Worm (Caenorhabditis elegans) whole organism, L2 larva: ENCODE results near the gene F53F1.2.

ENCODE experiments used
- C34F6.9 ChIP-seq: fragments of 150-350 bp; optimal IDR thresholded peaks from 2 replicates; lab custom pipeline; 2014; ENCODE audit warnings: missing biosample characterization, missing genetic modification characterization
- F13H6.1 ChIP-seq: sonication (generic microtip); optimal IDR thresholded peaks from 2 replicates; lab custom pipeline; 2016; ENCODE audit warnings: missing genetic modification characterization, missing compliant biosample characterization
- R02D3.7 ChIP-seq: fragments of 150-350 bp; optimal IDR thresholded peaks from 2 replicates; lab custom pipeline; 2014; ENCODE audit warnings: missing biosample characterization, missing genetic modification characterization
- ZK546.5 ChIP-seq: sonication (generic microtip); optimal IDR thresholded peaks from 2 replicates; lab custom pipeline; 2017; ENCODE audit warnings: missing biosample characterization, missing genetic modification characterization
- aly-2 ChIP-seq: fragments of 150-350 bp; optimal IDR thresholded peaks from 2 replicates; lab custom pipeline; 2014; ENCODE audit warnings: missing biosample characterization, missing genetic modification characterization
- ama-1 ChIP-seq: fragments of 150-350 bp; optimal IDR thresholded peaks from 2 replicates; lab custom pipeline; 2018; ENCODE audit warnings: inconsistent platforms
- blmp-1 ChIP-seq: sonication (generic microtip); optimal IDR thresholded peaks from 2 replicates; lab custom pipeline; 2017; ENCODE audit warnings: missing genetic modification characterization, mild to moderate bottlenecking, missing compliant biosample characterization, antibody characterized with exemption, moderate library complexity; ENCODE audit not compliant: insufficient read depth
- ceh-16 ChIP-seq: fragments of 150-350 bp; optimal IDR thresholded peaks from 2 replicates; lab custom pipeline; 2014; ENCODE audit warnings: missing biosample characterization, missing genetic modification characterization
- crh-2 ChIP-seq: sonication (generic microtip); optimal IDR thresholded peaks from 2 replicates; lab custom pipeline; 2017; ENCODE audit warnings: missing biosample characterization, missing genetic modification characterization
- dmd-4 ChIP-seq: sonication (generic microtip); optimal IDR thresholded peaks from 2 replicates; lab custom pipeline; 2017; ENCODE audit warnings: missing biosample characterization, missing genetic modification characterization
- egl-27 ChIP-seq: sonication (generic microtip); optimal IDR thresholded peaks from 3 replicates; lab custom pipeline; 2017; ENCODE audit warnings: missing biosample characterization, missing genetic modification reagents, missing genetic modification characterization
- elt-1 ChIP-seq: fragments of 150-350 bp; optimal IDR thresholded peaks from 2 replicates; lab custom pipeline; 2014; ENCODE audit warnings: missing biosample characterization, missing genetic modification characterization
- elt-3 ChIP-seq: sonication (generic microtip); optimal IDR thresholded peaks from 2 replicates; lab custom pipeline; 2017; ENCODE audit warnings: missing biosample characterization, missing genetic modification characterization
- fos-1 ChIP-seq: fragments of 150-350 bp; optimal IDR thresholded peaks from 2 replicates; lab custom pipeline; 2014; ENCODE audit warnings: missing biosample characterization, missing genetic modification characterization
- gmeb-1 ChIP-seq: fragments of 150-350 bp; optimal IDR thresholded peaks from 2 replicates; lab custom pipeline; 2014; ENCODE audit warnings: missing biosample characterization, missing genetic modification characterization
- lin-11 ChIP-seq: fragments of 150-350 bp; sonication (generic microtip); optimal IDR thresholded peaks from 2 replicates; lab custom pipeline; 2014; ENCODE audit warnings: missing biosample characterization, missing genetic modification characterization, inconsistent platforms, mixed read lengths
- lin-13 ChIP-seq: fragments of 150-350 bp; optimal IDR thresholded peaks from 2 replicates; lab custom pipeline; 2014; ENCODE audit warnings: missing biosample characterization, missing genetic modification reagents, missing genetic modification characterization
- lin-39 ChIP-seq: fragments of 150-350 bp; optimal IDR thresholded peaks from 2 replicates; lab custom pipeline; 2014; ENCODE audit warnings: missing biosample characterization, missing genetic modification reagents, missing genetic modification characterization
- lsy-2 ChIP-seq, 2 experiments: fragments of 150-350 bp in 1 of 2; sonication (generic microtip) in 1 of 2; optimal IDR thresholded peaks; 2 replicates each; lab custom pipeline; 2014 to 2017; ENCODE audit warnings: missing biosample characterization in 2 of 2, missing genetic modification characterization in 2 of 2
- mab-5 ChIP-seq: fragments of 150-350 bp; optimal IDR thresholded peaks from 2 replicates; lab custom pipeline; 2014; ENCODE audit warnings: missing biosample characterization, missing genetic modification characterization
- mdl-1 ChIP-seq, 2 experiments: fragments of 150-350 bp in 1 of 2; sonication (generic microtip) in 1 of 2; optimal IDR thresholded peaks; 2 replicates each; lab custom pipeline; 2017; ENCODE audit warnings: missing biosample characterization in 2 of 2, missing genetic modification characterization in 2 of 2
- nhr-10 ChIP-seq: sonication (generic microtip); optimal IDR thresholded peaks from 2 replicates; lab custom pipeline; 2017; ENCODE audit warnings: missing biosample characterization, missing genetic modification characterization
- nhr-11 ChIP-seq: fragments of 150-350 bp; optimal IDR thresholded peaks from 2 replicates; lab custom pipeline; 2014; ENCODE audit warnings: missing biosample characterization, missing genetic modification characterization
- nhr-12 ChIP-seq: fragments of 150-350 bp; optimal IDR thresholded peaks from 2 replicates; lab custom pipeline; 2014; ENCODE audit warnings: missing biosample characterization, missing genetic modification characterization
- nhr-129 ChIP-seq: fragments of 150-350 bp; optimal IDR thresholded peaks from 2 replicates; lab custom pipeline; 2014; ENCODE audit warnings: missing biosample characterization, missing genetic modification characterization
- nhr-21 ChIP-seq: fragments of 150-350 bp; optimal IDR thresholded peaks from 2 replicates; lab custom pipeline; 2014; ENCODE audit warnings: missing biosample characterization, missing genetic modification characterization
- nhr-23 ChIP-seq: fragments of 150-350 bp; optimal IDR thresholded peaks from 2 replicates; lab custom pipeline; 2014; ENCODE audit warnings: missing biosample characterization, missing genetic modification reagents, missing genetic modification characterization
- nhr-237 ChIP-seq: fragments of 150-350 bp; optimal IDR thresholded peaks from 2 replicates; lab custom pipeline; 2014; ENCODE audit warnings: missing biosample characterization, missing genetic modification characterization
- nhr-25 ChIP-seq: fragments of 150-350 bp; sonication (generic microtip); optimal IDR thresholded peaks from 3 replicates; lab custom pipeline; 2014; ENCODE audit warnings: missing biosample characterization, missing genetic modification characterization
- nhr-6 ChIP-seq: fragments of 150-350 bp; optimal IDR thresholded peaks from 2 replicates; lab custom pipeline; 2014; ENCODE audit warnings: missing biosample characterization, missing genetic modification characterization
- nhr-77 ChIP-seq: fragments of 150-350 bp; optimal IDR thresholded peaks from 2 replicates; lab custom pipeline; 2014; ENCODE audit warnings: missing biosample characterization, missing genetic modification characterization
- peb-1 ChIP-seq: fragments of 150-350 bp; optimal IDR thresholded peaks from 2 replicates; lab custom pipeline; 2014; ENCODE audit warnings: missing biosample characterization, missing genetic modification characterization
- sem-4 ChIP-seq: fragments of 150-350 bp; optimal IDR thresholded peaks from 2 replicates; lab custom pipeline; 2014; ENCODE audit warnings: missing biosample characterization, missing genetic modification reagents, missing genetic modification characterization
- sma-3 ChIP-seq: sonication (generic microtip); optimal IDR thresholded peaks from 2 replicates; lab custom pipeline; 2016; ENCODE audit warnings: missing genetic modification reagents, missing genetic modification characterization, missing compliant biosample characterization
- sma-9 ChIP-seq, 2 experiments: fragments of 150-350 bp in 1 of 2; sonication (generic microtip) in 1 of 2; optimal IDR thresholded peaks; 2 replicates each; lab custom pipeline; 2014 to 2016; ENCODE audit warnings: missing genetic modification characterization in 2 of 2, mild to moderate bottlenecking in 1 of 2, missing biosample characterization in 1 of 2, missing compliant biosample characterization in 1 of 2, missing genetic modification reagents in 1 of 2, moderate library complexity in 1 of 2
- unc-39 ChIP-seq: fragments of 150-350 bp; optimal IDR thresholded peaks from 2 replicates; lab custom pipeline; 2014; ENCODE audit warnings: missing biosample characterization, missing genetic modification characterization
- unc-55 ChIP-seq: fragments of 150-350 bp; sonication (generic microtip); optimal IDR thresholded peaks from 3 replicates; lab custom pipeline; 2014; ENCODE audit warnings: missing biosample characterization, missing genetic modification reagents, missing genetic modification characterization
- unc-62 ChIP-seq: fragments of 150-350 bp; optimal IDR thresholded peaks from 2 replicates; lab custom pipeline; 2014; ENCODE audit warnings: missing biosample characterization, missing genetic modification reagents, missing genetic modification characterization
- zag-1 ChIP-seq: fragments of 150-350 bp; optimal IDR thresholded peaks from 2 replicates; lab custom pipeline; 2014; ENCODE audit warnings: missing biosample characterization, missing genetic modification characterization
- ztf-1 ChIP-seq: fragments of 200-800 bp; sonication (Bioruptor generic); conservative IDR thresholded peaks from 2 replicates; pipeline ENCODE4 v1.3.6; 2022; ENCODE audit warnings: missing genetic modification characterization, missing compliant biosample characterization
- ztf-11 ChIP-seq: sonication (generic microtip); optimal IDR thresholded peaks from 2 replicates; lab custom pipeline; 2017; ENCODE audit warnings: missing biosample characterization, missing genetic modification characterization
- ztf-4 ChIP-seq: fragments of 150-350 bp; optimal IDR thresholded peaks from 2 replicates; lab custom pipeline; 2014; ENCODE audit warnings: missing biosample characterization, missing genetic modification characterization

Gene F53F1.2

ce11 chrV:13375861-13376260 lies 30.8 kb upstream of the F53F1.2 start:
- TF ChIP-seq nhr-12 (no peak), ztf-4 (no peak), elt-3 (tag; lab: Kevin White, UChicago) (no peak), peb-1 (no peak), lin-39 (tag; lab: Kevin White, UChicago) (no peak), sma-9 (GFP tag; optimal IDR thresholded peaks at IDR 0.05; lab: Kevin White, UChicago) (peak; percentile 43), sma-9 (tag; optimal IDR thresholded peaks at IDR 0.05; lab: Kevin White, UChicago) (no peak), gmeb-1 (tag; lab: Kevin White, UChicago) (no peak), zag-1 (no peak), F13H6.1 (tag; lab: Kevin White, UChicago) (peak; percentile 62), sem-4 (tag; lab: Kevin White, UChicago) (no peak), ztf-11 (no peak), nhr-77 (tag; lab: Kevin White, UChicago) (no peak), unc-39 (tag; lab: Kevin White, UChicago) (no peak), lin-13 (peak; percentile 7), nhr-10 (tag; lab: Kevin White, UChicago) (no peak), lin-11 (tag; lab: Kevin White, UChicago) (no peak), sma-3 (peak; percentile 17), nhr-23 (tag; lab: Kevin White, UChicago) (no peak), fos-1 (tag; lab: Kevin White, UChicago) (peak; percentile 24), egl-27 (tag; lab: Kevin White, UChicago) (peak; percentile 59), ZK546.5 (tag; lab: Kevin White, UChicago) (no peak), unc-62 (GFP tag; lab: Kevin White, UChicago) (no peak), C34F6.9 (tag; lab: Kevin White, UChicago) (no peak), nhr-25 (peak; percentile 79), unc-55 (GFP tag; lab: Kevin White, UChicago) (no peak), nhr-129 (tag; lab: Kevin White, UChicago) (peak; percentile 13), nhr-6 (tag; lab: Kevin White, UChicago) (no peak), lsy-2 (tag; optimal IDR thresholded peaks at IDR 0.05; lab: Kevin White, UChicago) (peak in 1 of 2 experiments; percentile 15), nhr-237 (tag; lab: Kevin White, UChicago) (no peak), R02D3.7 (tag; lab: Kevin White, UChicago) (no peak), aly-2 (no peak), mdl-1 (tag; optimal IDR thresholded peaks at IDR 0.05; lab: Kevin White, UChicago) (no peak), nhr-11 (tag; lab: Kevin White, UChicago) (no peak), ceh-16 (tag; lab: Kevin White, UChicago) (peak; percentile 68), mab-5 (tag; lab: Kevin White, UChicago) (no peak), blmp-1 (tag; lab: Kevin White, UChicago) (peak; percentile 22)

- no peak for TF ChIP-seq unc-55 (GFP tag; lab: Kevin White, UChicago)
- TF ChIP-seq sma-9 (GFP tag; optimal IDR thresholded peaks at IDR 0.05; lab: Kevin White, UChicago) = peak; percentile 51
- no peak for TF ChIP-seq sma-9 (tag; optimal IDR thresholded peaks at IDR 0.05; lab: Kevin White, UChicago)
- peak; percentile 85 for TF ChIP-seq crh-2 (tag; lab: Kevin White, UChicago)
- no peak for TF ChIP-seq ama-1 (lab: Kevin White, UChicago)
- TF ChIP-seq unc-39 (tag; lab: Kevin White, UChicago) = no peak
- TF ChIP-seq gmeb-1 (tag; lab: Kevin White, UChicago) = peak; percentile 27
- no peak for TF ChIP-seq egl-27 (tag; lab: Kevin White, UChicago)
- TF ChIP-seq nhr-77 (tag; lab: Kevin White, UChicago) = no peak
- no peak for TF ChIP-seq mdl-1 (tag; optimal IDR thresholded peaks at IDR 0.05; lab: Kevin White, UChicago)
- TF ChIP-seq nhr-11 (tag; lab: Kevin White, UChicago) = no peak
- no peak for TF ChIP-seq peb-1
- no peak for TF ChIP-seq R02D3.7 (tag; lab: Kevin White, UChicago)
- TF ChIP-seq fos-1 (tag; lab: Kevin White, UChicago) = peak; percentile 55
- TF ChIP-seq lin-11 (tag; lab: Kevin White, UChicago) = no peak
- no peak for TF ChIP-seq nhr-23 (tag; lab: Kevin White, UChicago)
- TF ChIP-seq F13H6.1 (tag; lab: Kevin White, UChicago) = peak; percentile 25
- no peak for TF ChIP-seq lsy-2 (tag; optimal IDR thresholded peaks at IDR 0.05; lab: Kevin White, UChicago)
Observed at ce11 chrV:13377130-13377529, 29.5 kb upstream of the F53F1.2 start.

ce11 chrV:13380178-13380577 lies 26.4 kb upstream of the F53F1.2 start, which contains the start of gene ifbp-1:
Gene ifbp-1, minus strand, starts transcription at chrV:13380262.
- TF ChIP-seq unc-62 (GFP tag; lab: Kevin White, UChicago) (no peak), elt-1 (no peak), lin-39 (tag; lab: Kevin White, UChicago) (no peak), blmp-1 (tag; lab: Kevin White, UChicago) (peak; percentile 77), peb-1 (no peak), ztf-1 (no peak), nhr-10 (tag; lab: Kevin White, UChicago) (no peak), dmd-4 (tag; lab: Kevin White, UChicago) (no peak), sma-9 (GFP tag; optimal IDR thresholded peaks at IDR 0.05; lab: Kevin White, UChicago) (peak; percentile 90), sma-9 (tag; optimal IDR thresholded peaks at IDR 0.05; lab: Kevin White, UChicago) (no peak), lsy-2 (tag; optimal IDR thresholded peaks at IDR 0.05; lab: Kevin White, UChicago) (peak in 1 of 2 experiments; percentile 28), ceh-16 (tag; lab: Kevin White, UChicago) (peak; percentile 68), nhr-129 (tag; lab: Kevin White, UChicago) (peak; percentile 65), nhr-6 (tag; lab: Kevin White, UChicago) (no peak), gmeb-1 (tag; lab: Kevin White, UChicago) (peak; percentile 67), unc-39 (tag; lab: Kevin White, UChicago) (no peak), elt-3 (tag; lab: Kevin White, UChicago) (no peak), ztf-11 (no peak), nhr-11 (tag; lab: Kevin White, UChicago) (no peak), crh-2 (tag; lab: Kevin White, UChicago) (peak; percentile 73), F13H6.1 (tag; lab: Kevin White, UChicago) (peak; percentile 36), nhr-12 (no peak), egl-27 (tag; lab: Kevin White, UChicago) (peak; percentile 89), nhr-21 (peak; percentile 71), ama-1 (lab: Kevin White, UChicago) (no peak), lin-11 (tag; lab: Kevin White, UChicago) (no peak), aly-2 (no peak), nhr-77 (tag; lab: Kevin White, UChicago) (no peak), zag-1 (no peak), R02D3.7 (tag; lab: Kevin White, UChicago) (no peak), sma-3 (peak; percentile 84)
